Fruit fly (Drosophila melanogaster) Kc167 (cell line): ENCODE results near the gene CG43147.

Source experiments
- Myc ChIP-seq: fragments of >200 bp; optimal IDR thresholded peaks from 2 replicates; lab custom pipeline; 2017; ENCODE audit warnings: missing external identifiers
- Sin3A ChIP-seq: fragments of >200 bp; optimal IDR thresholded peaks from 2 replicates; lab custom pipeline; 2018; ENCODE audit warnings: missing external identifiers
- h ChIP-seq: fragments of >200 bp; optimal IDR thresholded peaks from 3 replicates; lab custom pipeline; 2018; ENCODE audit warnings: missing external identifiers
- psq ChIP-seq: fragments of >200 bp; optimal IDR thresholded peaks from 2 replicates; lab custom pipeline; 2017; ENCODE audit warnings: missing external identifiers
- ttk ChIP-seq: sonication (Bioruptor generic); optimal IDR thresholded peaks from 2 replicates; lab custom pipeline; 2017; ENCODE audit warnings: missing external identifiers

dm6 chr3L:13254274-13254673, 45.7 kb downstream of the CG43147 start:
- no peak for TF ChIP-seq h
- TF ChIP-seq ttk (lab: Kevin White, UChicago) = no peak
- TF ChIP-seq Sin3A (lab: Kevin White, UChicago) = no peak
- TF ChIP-seq psq (lab: Kevin White, UChicago) = no peak
- no peak for TF ChIP-seq Myc (lab: Kevin White, UChicago)
